Fruit fly (Drosophila melanogaster) whole organism, embryonic: ENCODE measurements around the gene CG33489.

Experiments
- Abd-B ChIP-seq: fragments of 200-800 bp; sonication (Bioruptor generic); optimal IDR thresholded peaks from 2 replicates; lab custom pipeline; 2018; ENCODE audit warnings: missing biosample characterization, mild to moderate bottlenecking, missing genetic modification characterization, moderate library complexity
- CG11696 ChIP-seq: fragments of 200-800 bp; sonication (Bioruptor generic); IDR thresholded peaks from 2 replicates; pipeline ENCODE4 v1.3.6; 2022; ENCODE audit warnings: missing biosample characterization, missing genetic modification characterization
- CG12104 ChIP-seq: fragments of 200-800 bp; sonication (Bioruptor generic); optimal IDR thresholded peaks from 3 replicates; lab custom pipeline; 2016; ENCODE audit warnings: missing biosample characterization, missing genetic modification characterization
- CG13296 ChIP-seq: fragments of 200-800 bp; sonication (Bioruptor generic); optimal IDR thresholded peaks from 3 replicates; lab custom pipeline; 2018; ENCODE audit warnings: missing biosample characterization, mild to moderate bottlenecking, missing genetic modification characterization
- CG15073 ChIP-seq: fragments of 200-800 bp; sonication (Bioruptor generic); optimal IDR thresholded peaks from 2 replicates; lab custom pipeline; 2016; ENCODE audit warnings: missing biosample characterization, missing genetic modification characterization
- CG1529 ChIP-seq: fragments of 200-800 bp; sonication (Bioruptor generic); optimal IDR thresholded peaks from 3 replicates; lab custom pipeline; 2018; ENCODE audit warnings: missing biosample characterization, missing genetic modification characterization
- CG16779 ChIP-seq: fragments of 200-800 bp; sonication (Bioruptor generic); IDR thresholded peaks from 2 replicates; pipeline ENCODE4 v1.3.6; 2022; ENCODE audit warnings: missing biosample characterization, missing genetic modification characterization
- CG16815 ChIP-seq: fragments of 200-800 bp; sonication (Bioruptor generic); optimal IDR thresholded peaks from 3 replicates; lab custom pipeline; 2017; ENCODE audit warnings: missing biosample characterization, mild to moderate bottlenecking, missing genetic modification characterization
- CG17328 ChIP-seq: fragments of 200-800 bp; sonication (Bioruptor generic); IDR thresholded peaks from 2 replicates; pipeline ENCODE4 v1.3.6; 2022; ENCODE audit warnings: missing biosample characterization, missing genetic modification characterization
- CG17612 ChIP-seq: fragments of 200-800 bp; sonication (Bioruptor generic); IDR thresholded peaks from 2 replicates; pipeline ENCODE4 v1.3.6; 2022; ENCODE audit warnings: missing biosample characterization, missing genetic modification characterization
- CG18476 ChIP-seq: fragments of 200-800 bp; sonication (Bioruptor generic); optimal IDR thresholded peaks from 2 replicates; lab custom pipeline; 2016; ENCODE audit warnings: missing biosample characterization, mild to moderate bottlenecking, missing genetic modification characterization
- CG18619 ChIP-seq: fragments of 200-800 bp; sonication (Bioruptor generic); optimal IDR thresholded peaks from 3 replicates; lab custom pipeline; 2017; ENCODE audit warnings: missing biosample characterization, mild to moderate bottlenecking, missing genetic modification characterization
- CG2712 ChIP-seq: fragments of 200-800 bp; optimal IDR thresholded peaks from 3 replicates; lab custom pipeline; 2019; ENCODE audit warnings: missing biosample characterization, mild to moderate bottlenecking, missing genetic modification characterization, moderate library complexity
- CG31441 ChIP-seq: fragments of 200-800 bp; sonication (Bioruptor generic); IDR thresholded peaks from 2 replicates; pipeline ENCODE4 v1.3.6; 2022; ENCODE audit warnings: missing biosample characterization, missing genetic modification characterization
- CG3281 ChIP-seq: fragments of 200-800 bp; sonication (Bioruptor generic); optimal IDR thresholded peaks from 3 replicates; lab custom pipeline; 2017; ENCODE audit warnings: missing biosample characterization, mild to moderate bottlenecking, missing genetic modification characterization
- CG6791 ChIP-seq: fragments of 200-800 bp; sonication (Bioruptor generic); IDR thresholded peaks from 3 replicates; pipeline ENCODE4 v1.3.6; 2022; ENCODE audit warnings: missing biosample characterization, missing genetic modification characterization; ENCODE audit not compliant: partially characterized antibody
- CG7271 ChIP-seq: fragments of 200-800 bp; sonication (Bioruptor generic); optimal IDR thresholded peaks from 2 replicates; lab custom pipeline; 2018; ENCODE audit warnings: missing biosample characterization, mild to moderate bottlenecking, missing genetic modification characterization, moderate library complexity
- CG9817 ChIP-seq: fragments of 200-800 bp; sonication (Bioruptor generic); optimal IDR thresholded peaks from 2 replicates; lab custom pipeline; 2018; ENCODE audit warnings: missing biosample characterization, mild to moderate bottlenecking, missing genetic modification characterization, moderate library complexity
- CkIIα-i1 ChIP-seq: fragments of 200-800 bp; sonication (Bioruptor generic); IDR thresholded peaks from 2 replicates; pipeline ENCODE4 v1.3.6; 2022; ENCODE audit warnings: missing biosample characterization, missing genetic modification characterization
- Dek ChIP-seq: fragments of 200-800 bp; sonication (Bioruptor generic); optimal IDR thresholded peaks from 3 replicates; lab custom pipeline; 2019; ENCODE audit warnings: missing biosample characterization, mild to moderate bottlenecking, missing genetic modification characterization, moderate library complexity
- Dfd ChIP-seq, 2 experiments: fragments of >200 bp; optimal IDR thresholded peaks; 2 replicates each; lab custom pipeline; 2017; ENCODE audit warnings: missing biosample characterization in 2 of 2, missing genetic modification characterization in 2 of 2
- Dll ChIP-seq: fragments of 200-800 bp; sonication (Bioruptor generic); IDR thresholded peaks from 4 replicates; pipeline ENCODE4 v1.3.6; 2022; ENCODE audit warnings: missing biosample characterization, missing genetic modification characterization; ENCODE audit not compliant: partially characterized antibody
- HLHmδ ChIP-seq: fragments of 200-800 bp; sonication (Bioruptor generic); optimal IDR thresholded peaks from 2 replicates; lab custom pipeline; 2018; ENCODE audit warnings: missing biosample characterization, mild to moderate bottlenecking, missing genetic modification characterization, moderate library complexity
- Hr3 ChIP-seq: fragments of 200-800 bp; sonication (Bioruptor generic); optimal IDR thresholded peaks from 3 replicates; lab custom pipeline; 2016; ENCODE audit warnings: missing biosample characterization, missing genetic modification characterization
- Mad ChIP-seq: fragments of 200-800 bp; sonication (Bioruptor generic); optimal IDR thresholded peaks from 2 replicates; lab custom pipeline; 2016; ENCODE audit warnings: missing biosample characterization, missing genetic modification characterization
- NC2α ChIP-seq: fragments of 200-800 bp; sonication (Bioruptor generic); optimal IDR thresholded peaks from 2 replicates; lab custom pipeline; 2016; ENCODE audit warnings: missing biosample characterization, missing genetic modification characterization
- Nf-YC ChIP-seq: fragments of 200-800 bp; optimal IDR thresholded peaks from 3 replicates; lab custom pipeline; 2019; ENCODE audit warnings: missing biosample characterization, mild to moderate bottlenecking, missing genetic modification characterization, moderate library complexity
- Sox102F ChIP-seq: fragments of 200-800 bp; sonication (Bioruptor generic); optimal IDR thresholded peaks from 2 replicates; lab custom pipeline; 2018; ENCODE audit warnings: missing biosample characterization, mild to moderate bottlenecking, missing genetic modification characterization, moderate library complexity
- Spps ChIP-seq: fragments of 200-800 bp; sonication (Bioruptor generic); optimal IDR thresholded peaks from 2 replicates; lab custom pipeline; 2018; ENCODE audit warnings: missing biosample characterization, mild to moderate bottlenecking, missing genetic modification characterization
- Ssrp ChIP-seq: fragments of 200-800 bp; sonication (Bioruptor generic); optimal IDR thresholded peaks from 2 replicates; lab custom pipeline; 2018; ENCODE audit warnings: missing biosample characterization, mild to moderate bottlenecking, missing genetic modification characterization, moderate library complexity
- TFAM ChIP-seq: fragments of 200-800 bp; sonication (Bioruptor generic); optimal IDR thresholded peaks from 2 replicates; lab custom pipeline; 2017; ENCODE audit warnings: missing biosample characterization, missing genetic modification characterization, inconsistent platforms
- ap ChIP-seq: fragments of 200-800 bp; sonication (Bioruptor generic); IDR thresholded peaks from 2 replicates; pipeline ENCODE4 v1.3.6; 2022; ENCODE audit warnings: missing biosample characterization, missing genetic modification characterization
- bab2 ChIP-seq: fragments of 200-800 bp; sonication (Bioruptor generic); optimal IDR thresholded peaks from 2 replicates; lab custom pipeline; 2016; ENCODE audit warnings: missing biosample characterization, missing genetic modification characterization
- bowl ChIP-seq: fragments of 200-800 bp; sonication (Bioruptor generic); IDR thresholded peaks from 2 replicates; pipeline ENCODE4 v1.3.6; 2022; ENCODE audit warnings: missing biosample characterization, missing genetic modification characterization
- cato ChIP-seq: fragments of 200-800 bp; sonication (Bioruptor generic); optimal IDR thresholded peaks from 2 replicates; lab custom pipeline; 2016; ENCODE audit warnings: missing biosample characterization, missing genetic modification characterization, borderline replicate concordance
- caup ChIP-seq: fragments of 200-800 bp; sonication (Bioruptor generic); optimal IDR thresholded peaks from 3 replicates; lab custom pipeline; 2017; ENCODE audit warnings: missing biosample characterization, mild to moderate bottlenecking, missing genetic modification characterization, moderate library complexity; ENCODE audit not compliant: severe bottlenecking
- cg ChIP-seq: fragments of 200-800 bp; sonication (Bioruptor generic); optimal IDR thresholded peaks from 3 replicates; lab custom pipeline; 2019; ENCODE audit warnings: missing biosample characterization, mild to moderate bottlenecking, missing genetic modification characterization, moderate library complexity
- corto ChIP-seq: fragments of 200-800 bp; sonication (Bioruptor generic); optimal IDR thresholded peaks from 2 replicates; lab custom pipeline; 2016; ENCODE audit warnings: missing biosample characterization, mild to moderate bottlenecking, missing genetic modification characterization, moderate library complexity
- dan ChIP-seq: fragments of 200-800 bp; sonication (Bioruptor generic); IDR thresholded peaks from 2 replicates; pipeline ENCODE4 v1.3.6; 2022; ENCODE audit warnings: missing biosample characterization, missing genetic modification characterization
- dpn ChIP-seq, 2 experiments: fragments of 200-800 bp; sonication (Bioruptor generic); optimal IDR thresholded peaks; 3 replicates each; lab custom pipeline; 2016; ENCODE audit warnings: missing biosample characterization in 2 of 2, missing genetic modification characterization in 2 of 2
- gem ChIP-seq: fragments of 200-800 bp; sonication (Bioruptor generic); optimal IDR thresholded peaks from 2 replicates; lab custom pipeline; 2019; ENCODE audit warnings: missing biosample characterization, mild to moderate bottlenecking, missing genetic modification characterization, moderate library complexity
- grn ChIP-seq: fragments of 200-800 bp; sonication (Bioruptor generic); optimal IDR thresholded peaks from 3 replicates; lab custom pipeline; 2017; ENCODE audit warnings: missing biosample characterization, missing genetic modification characterization
- ken ChIP-seq: fragments of 200-800 bp; sonication (Bioruptor generic); IDR thresholded peaks from 3 replicates; pipeline ENCODE4 v1.3.6; 2022; ENCODE audit warnings: missing biosample characterization, missing genetic modification characterization
- kni ChIP-seq: fragments of 200-800 bp; sonication (Bioruptor generic); optimal IDR thresholded peaks from 3 replicates; lab custom pipeline; 2017; ENCODE audit warnings: mild to moderate bottlenecking, missing biosample characterization, missing genetic modification reagents, missing genetic modification characterization
- p53 ChIP-seq: fragments of 200-800 bp; sonication (Bioruptor generic); optimal IDR thresholded peaks from 2 replicates; lab custom pipeline; 2016; ENCODE audit warnings: missing biosample characterization, missing genetic modification characterization
- rib ChIP-seq: fragments of 200-800 bp; sonication (Bioruptor generic); IDR thresholded peaks from 2 replicates; pipeline ENCODE4 v1.3.6; 2022; ENCODE audit warnings: missing biosample characterization, missing genetic modification characterization
- sens-2 ChIP-seq: fragments of 200-800 bp; sonication (Bioruptor generic); IDR thresholded peaks from 2 replicates; pipeline ENCODE4 v1.3.6; 2022; ENCODE audit warnings: missing biosample characterization, missing genetic modification characterization
- sisA ChIP-seq: fragments of 200-800 bp; sonication (Bioruptor generic); IDR thresholded peaks from 2 replicates; pipeline ENCODE4 v1.3.6; 2022; ENCODE audit warnings: missing biosample characterization, missing genetic modification characterization
- toy ChIP-seq: fragments of 200-800 bp; sonication (Bioruptor generic); IDR thresholded peaks from 2 replicates; pipeline ENCODE4 v1.3.6; 2022; ENCODE audit warnings: missing biosample characterization, missing genetic modification characterization

CG33489 gene

DNA sequence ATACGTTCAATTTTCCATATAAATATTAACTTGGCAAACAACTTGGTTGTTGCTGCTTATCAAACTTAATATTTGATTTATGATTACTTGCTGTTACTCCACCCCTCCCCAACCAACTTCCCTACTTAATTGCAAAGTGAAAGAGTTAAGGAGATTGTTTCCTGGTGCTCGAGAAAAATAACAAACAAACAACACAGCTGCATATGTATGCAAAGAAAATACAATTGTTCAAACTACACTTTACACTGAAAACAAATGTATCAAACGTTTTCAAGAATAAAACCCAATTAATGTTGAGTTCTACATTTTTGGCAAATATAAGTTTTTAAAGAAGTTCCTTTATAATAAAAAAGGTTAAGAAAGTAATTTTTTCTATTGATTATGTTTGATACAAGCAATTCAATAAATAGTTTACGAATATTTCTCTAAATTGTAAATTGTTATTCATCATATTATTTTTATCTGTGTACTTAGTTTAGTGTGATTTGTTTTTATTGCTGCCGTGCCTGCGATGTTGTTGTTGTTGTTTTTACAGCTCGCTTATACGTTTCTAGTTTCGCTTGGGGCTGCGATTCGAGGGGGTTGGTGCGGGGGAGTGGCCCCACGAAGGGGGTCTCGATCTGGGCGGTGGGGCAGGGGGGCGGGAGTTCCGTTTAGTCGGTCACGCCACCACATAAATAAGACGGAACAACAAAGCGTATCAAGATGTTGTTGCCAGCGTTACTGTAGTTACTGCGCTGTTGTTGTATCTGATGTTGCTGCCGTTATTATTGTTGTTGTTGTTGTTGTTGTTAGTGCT is 21.0 kb downstream of the CG33489 start (continued):
- TF ChIP-seq cato (GFP tag; lab: Kevin White, UChicago) (peak; percentile 33), ken (GFP tag; lab: Robert Waterston, UW) (no peak), ap (GFP tag; lab: Robert Waterston, UW) (peak; percentile 15; the same call in 1 of the 2 replicates), CG12104 (GFP tag; lab: Kevin White, UChicago) (peak; percentile 60), dpn (GFP tag; optimal IDR thresholded peaks at IDR 0.05; lab: Kevin White, UChicago) (peak; percentile 44 to 59), Ssrp (tag; lab: Kevin White, UChicago) (peak; percentile 75), CG17328 (peak; percentile 45), p53 (no peak), grn (GFP tag; lab: Kevin White, UChicago) (no peak), CG17612 (no peak), CG31441 (GFP tag; lab: Robert Waterston, UW) (peak; percentile 90), CG16779 (GFP tag; lab: Robert Waterston, UW) (no peak), Spps (tag; lab: Kevin White, UChicago) (peak; percentile 46), Nf-YC (tag; lab: Kevin White, UChicago) (peak; percentile 50), dan (GFP tag; lab: Robert Waterston, UW) (no peak), gem (tag; lab: Kevin White, UChicago) (peak; percentile 91), CG11696 (GFP tag; lab: Robert Waterston, UW) (no peak), toy (GFP tag; lab: Robert Waterston, UW) (no peak), sisA (peak; percentile 16; the same call in 1 of the 2 replicates), NC2α (GFP tag; lab: Kevin White, UChicago) (peak; percentile 48), CG9817 (tag; lab: Kevin White, UChicago) (peak; percentile 54), Abd-B (peak; percentile 64), CG15073 (GFP tag; lab: Kevin White, UChicago) (no peak), CG6791 (no peak), CG7271 (tag; lab: Kevin White, UChicago) (no peak), bab2 (GFP tag; lab: Kevin White, UChicago) (peak; percentile 62), Sox102F (peak; percentile 91), CG13296 (GFP tag; lab: Kevin White, UChicago) (peak; percentile 74), cg (no peak), Mad (GFP tag; lab: Kevin White, UChicago) (no peak), CG3281 (GFP tag; lab: Kevin White, UChicago) (peak; percentile 69), CG18619 (GFP tag; lab: Kevin White, UChicago) (peak; percentile 62), Dek (peak; percentile 64), Dll (no peak), kni (peak; percentile 11), CG2712 (tag; lab: Kevin White, UChicago) (peak; percentile 90), sens-2 (GFP tag; lab: Robert Waterston, UW) (no peak), CkIIα-i1 (no peak), HLHmδ (GFP tag; lab: Kevin White, UChicago) (peak; percentile 44), TFAM (GFP tag; lab: Kevin White, UChicago) (no peak), rib (GFP tag; lab: Robert Waterston, UW) (peak; percentile 55; the same call in 1 of the 2 replicates), CG1529 (GFP tag; lab: Kevin White, UChicago) (peak; percentile 61), corto (GFP tag; lab: Kevin White, UChicago) (no peak), caup (GFP tag; lab: Kevin White, UChicago) (peak; percentile 54), Hr3 (GFP tag; lab: Kevin White, UChicago) (peak; percentile 67), Dfd (GFP tag; optimal IDR thresholded peaks at IDR 0.05; lab: Kevin White, UChicago) (peak in 1 of 2 experiments; percentile 77), CG16815 (GFP tag; lab: Kevin White, UChicago) (peak; percentile 56), CG18476 (GFP tag; lab: Kevin White, UChicago) (peak; percentile 45), bowl (no peak)
